Worm (Caenorhabditis elegans) whole organism, dauer: Measurements from ENCODE around the gene F35F10.6.

ENCODE experiments used
- unc-62 ChIP-seq: sonication (generic microtip); optimal IDR thresholded peaks from 2 replicates; lab custom pipeline; 2017; ENCODE audit warnings: missing biosample characterization, missing genetic modification reagents, missing genetic modification characterization

The F35F10.6 gene

ce11 chrV:3256051-3256450 is 33.1 kb downstream of the F35F10.6 start, which contains the start of gene srt-63:
TSS of gene srt-63 (minus strand) at chrV:3256151.
- no peak for TF ChIP-seq unc-62

- no peak for TF ChIP-seq unc-62
Observed at ce11 chrV:3250153-3250552, 39.0 kb downstream of the F35F10.6 start, which contains the start of gene T28A11.13. TSS of gene T28A11.13 (minus strand) at chrV:3250253.

- no peak for TF ChIP-seq unc-62
Observed at ce11 chrV:3247515-3247914, 41.7 kb downstream of the F35F10.6 start, which contains the start of gene srj-8. TSS of gene srj-8 (plus strand) at chrV:3247815.

ce11 chrV:3244703-3245102 is 44.5 kb downstream of the F35F10.6 start, which contains the start of gene srj-7:
TSS of gene srj-7 (plus strand) at chrV:3245003.
- TF ChIP-seq unc-62, result no peak

ce11 chrV:3242984-3243383 is 46.2 kb downstream of the F35F10.6 start, which contains the start of gene gst-23:
TSS of gene gst-23 (plus strand) at chrV:3243284.
- TF ChIP-seq unc-62, result no peak

- no peak for TF ChIP-seq unc-62
Observed at ce11 chrV:3241175-3241574, 48.0 kb downstream of the F35F10.6 start, which contains the start of gene srj-11. TSS of gene srj-11 (plus strand) at chrV:3241424.
